Fruit fly (Drosophila melanogaster): ENCODE results near the gene CG14810.
A peak's percentile ranks its signal among the peaks of the same experiment; 100 is the strongest.

CG14810 gene

DNA sequence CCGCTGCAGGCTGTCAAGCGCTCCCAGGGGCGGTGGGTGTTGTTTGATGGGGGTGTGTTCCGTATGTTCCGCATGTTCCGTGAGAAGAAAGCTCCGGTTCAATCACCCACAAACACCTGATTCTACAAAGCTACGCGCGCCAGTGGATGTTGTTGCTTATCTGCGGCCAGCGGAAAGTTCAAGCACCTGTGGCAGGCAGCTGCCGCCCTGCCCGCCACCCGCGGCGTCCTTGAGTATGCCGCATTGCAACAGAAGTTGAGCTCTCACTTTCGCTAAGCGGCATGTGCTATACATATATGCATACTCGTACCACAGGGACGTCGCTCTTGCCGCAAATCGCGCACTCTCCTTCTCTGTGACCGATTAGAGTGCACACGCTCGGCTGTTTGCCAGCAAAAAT is 8.0 kb upstream of the CG14810 start:
- TF ChIP-seq dan (GFP tag; IDR thresholded peaks at IDR 0.05) (no peak), Med (GFP tag) (peak; percentile 34), crol (GFP tag; IDR thresholded peaks at IDR 0.05) (0 out of 2 replicates have a peak, but pooled peaks have one; percentile 37), CG6175 (GFP tag; IDR thresholded peaks at IDR 0.05) (peak; percentile 54; the same call in 1 of the 3 replicates)

DNA sequence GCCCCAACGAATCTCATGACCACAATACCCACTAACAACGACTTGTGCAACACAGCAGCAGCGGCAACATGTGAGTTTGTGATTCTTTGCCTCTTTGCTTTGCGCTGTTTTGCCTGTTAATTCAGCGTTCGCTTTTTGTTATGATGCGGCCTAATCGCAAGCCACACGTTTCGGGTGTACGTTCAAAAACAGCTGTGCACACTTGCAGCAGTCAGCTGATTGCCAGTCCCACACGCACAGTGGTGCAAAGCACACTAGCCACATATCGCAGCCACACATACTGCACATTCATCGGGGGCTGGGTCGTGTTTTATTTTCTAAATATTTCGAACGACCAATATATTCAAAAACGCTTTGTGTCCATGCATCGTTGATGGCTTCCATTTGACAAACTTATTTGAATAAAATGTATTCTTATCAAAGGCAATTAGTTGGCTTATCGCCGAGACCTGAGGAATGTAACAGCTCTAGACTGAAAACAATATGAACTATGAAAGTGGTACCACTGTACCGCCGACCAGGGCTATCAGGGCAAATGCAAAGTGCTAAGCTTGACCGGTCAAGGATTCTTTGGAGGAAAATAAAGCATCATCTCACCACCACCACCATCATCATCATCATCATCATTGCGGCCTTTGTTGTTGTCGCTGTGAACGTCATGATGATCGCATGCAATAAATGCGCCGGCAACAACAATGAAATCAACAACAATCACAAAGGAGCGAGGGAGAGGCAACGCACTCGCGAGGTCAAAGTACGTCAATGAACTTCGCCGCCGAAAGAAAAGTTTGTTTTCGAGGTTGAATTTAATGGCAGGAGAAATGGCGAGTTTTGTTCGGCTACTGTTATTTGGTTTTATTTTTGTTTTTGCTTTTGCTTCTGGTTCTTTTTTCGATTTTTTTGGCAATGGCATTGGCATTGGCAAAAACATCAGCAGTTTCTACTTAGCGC is 6.0 kb upstream of the CG14810 start:
- 0 out of 2 replicates have a peak, but pooled peaks have one; percentile 4 for TF ChIP-seq slbo (GFP tag; IDR thresholded peaks at IDR 0.05)
- TF ChIP-seq CG13894 (tag; optimal IDR thresholded peaks at IDR 0.05): no peak
- TF ChIP-seq CG11504 (tag; optimal IDR thresholded peaks at IDR 0.05): peak; percentile 25
- TF ChIP-seq ranshi (GFP tag; IDR thresholded peaks at IDR 0.05): no peak
- peak; percentile 91 for TF ChIP-seq Ets65A (GFP tag)
- TF ChIP-seq dmrt99B (tag; optimal IDR thresholded peaks at IDR 0.05): peak; percentile 3
- TF ChIP-seq Med (GFP tag): peak; percentile 40
- peak in 1 of 2 experiments; percentile 35 for TF ChIP-seq crp (GFP tag; optimal IDR thresholded peaks at IDR 0.05)
- TF ChIP-seq chm (GFP tag; IDR thresholded peaks at IDR 0.05): no peak
- TF ChIP-seq cad (GFP tag; optimal IDR thresholded peaks at IDR 0.05): no peak
- TF ChIP-seq row (GFP tag; IDR thresholded peaks at IDR 0.05): 0 out of 3 replicates have a peak, but pooled peaks have one; percentile 11
- TF ChIP-seq Drgx (GFP tag; IDR thresholded peaks at IDR 0.05): peak; percentile 39
- TF ChIP-seq CG15073 (GFP tag; optimal IDR thresholded peaks at IDR 0.05): no peak
- no peak for TF ChIP-seq ssp (GFP tag; IDR thresholded peaks at IDR 0.05)
- TF ChIP-seq CG2678 (tag; optimal IDR thresholded peaks at IDR 0.05): peak; percentile 1
- no peak for TF ChIP-seq Mes4 (GFP tag; optimal IDR thresholded peaks at IDR 0.05)
- TF ChIP-seq pan (optimal IDR thresholded peaks at IDR 0.05): no peak
- TF ChIP-seq pan (GFP tag; optimal IDR thresholded peaks at IDR 0.05 in 1 of 2, IDR thresholded peaks at IDR 0.05 in 1 of 2): peak in 1 of 2 experiments; percentile 21
- no peak for TF ChIP-seq CG32532 (GFP tag; IDR thresholded peaks at IDR 0.05)
- TF ChIP-seq nmo (GFP tag; optimal IDR thresholded peaks at IDR 0.05): no peak
- TF ChIP-seq ash1 (GFP tag; optimal IDR thresholded peaks at IDR 0.05): no peak
- peak; percentile 3 for TF ChIP-seq CG7839 (tag; optimal IDR thresholded peaks at IDR 0.05)
- no peak for TF ChIP-seq CG9727 (GFP tag; optimal IDR thresholded peaks at IDR 0.05)
- peak in 1 of 2 experiments; percentile 14 for TF ChIP-seq Hr78 (GFP tag; optimal IDR thresholded peaks at IDR 0.05)

DNA sequence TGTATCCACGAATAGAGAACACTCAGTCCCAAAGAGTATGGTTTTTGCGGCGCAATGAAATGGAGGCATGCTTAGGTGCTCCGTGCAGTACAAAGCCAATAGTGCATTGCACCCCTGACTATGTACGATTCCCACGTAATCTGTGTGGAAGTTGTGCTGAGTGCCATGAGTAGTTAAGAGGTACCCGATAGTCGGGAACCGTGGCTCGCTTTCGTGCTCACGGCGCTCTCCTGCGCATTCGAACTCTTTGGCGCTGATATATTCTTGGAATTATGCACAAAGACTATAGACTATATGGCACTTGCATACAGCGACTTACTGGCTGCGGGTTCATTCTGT is 4.4 kb upstream of the CG14810 start:
- TF ChIP-seq pan (optimal IDR thresholded peaks at IDR 0.05) (no peak), pan (GFP tag; optimal IDR thresholded peaks at IDR 0.05 in 1 of 2, IDR thresholded peaks at IDR 0.05 in 1 of 2) (peak in 1 of 2 experiments; percentile 15), CG32772 (GFP tag; IDR thresholded peaks at IDR 0.05) (peak; percentile 32; the same call in 1 of the 2 replicates), bsh (GFP tag; optimal IDR thresholded peaks at IDR 0.05) (peak in 1 of 2 experiments; percentile 31), Xrp1 (GFP tag; IDR thresholded peaks at IDR 0.05) (peak; percentile 23; the same call in 1 of the 2 replicates), CG10565 (GFP tag; optimal IDR thresholded peaks at IDR 0.05) (no peak), Rfx (GFP tag; IDR thresholded peaks at IDR 0.05) (peak; percentile 34; the same call in 1 of the 2 replicates), CG17361 (GFP tag; IDR thresholded peaks at IDR 0.05) (0 out of 3 replicates have a peak, but pooled peaks have one; percentile 29), nmo (GFP tag; optimal IDR thresholded peaks at IDR 0.05) (peak; percentile 8), CG1603 (tag; optimal IDR thresholded peaks at IDR 0.05) (peak; percentile 37), Trl (optimal IDR thresholded peaks at IDR 0.05) (peak in 1 of 2 experiments; percentile 3), Trl (GFP tag; optimal IDR thresholded peaks at IDR 0.05) (no peak), Med (GFP tag) (peak; percentile 58), Myb (GFP tag; optimal IDR thresholded peaks at IDR 0.05) (no peak), hkb (optimal IDR thresholded peaks at IDR 0.05) (no peak), hkb (GFP tag; IDR thresholded peaks at IDR 0.05) (0 out of 2 replicates have a peak, but pooled peaks have one; percentile 13), bab2 (GFP tag; optimal IDR thresholded peaks at IDR 0.05) (peak; percentile 28), nom (GFP tag; optimal IDR thresholded peaks at IDR 0.05) (peak; percentile 62), phol (tag; optimal IDR thresholded peaks at IDR 0.05) (peak; percentile 5), CG13624 (GFP tag; optimal IDR thresholded peaks at IDR 0.05) (peak; percentile 26), tx (GFP tag; optimal IDR thresholded peaks at IDR 0.05) (peak; percentile 8), CG2678 (tag; optimal IDR thresholded peaks at IDR 0.05) (peak; percentile 22), org-1 (GFP tag; optimal IDR thresholded peaks at IDR 0.05) (peak; percentile 4), zfh1 (GFP tag; IDR thresholded peaks at IDR 0.05) (no peak), CG14441 (GFP tag; IDR thresholded peaks at IDR 0.05) (0 out of 2 replicates have a peak, but pooled peaks have one; percentile 33)

Measured in whole organism, embryonic.